Worm (Caenorhabditis elegans): ENCODE measurements around the gene srsx-38.
A peak's percentile ranks its signal among the peaks of the same experiment; 100 is the strongest.

The srsx-38 gene

ce11 chrV:15826110-15826509 lies 18.8 kb upstream of the srsx-38 start, which contains the start of gene srbc-51:
TSS of gene srbc-51 (plus strand) at chrV:15826410.
- TF ChIP-seq lir-3 (tag; optimal IDR thresholded peaks at IDR 0.05; ENCODE audit: poor library complexity): no peak
- TF ChIP-seq irx-1 (tag; optimal IDR thresholded peaks at IDR 0.05): no peak
- TF ChIP-seq blmp-1 (tag; optimal IDR thresholded peaks at IDR 0.05): no peak
- TF ChIP-seq aly-2 (tag; optimal IDR thresholded peaks at IDR 0.05): no peak
- no peak for TF ChIP-seq ets-5 (GFP tag; IDR thresholded peaks at IDR 0.05)
- no peak for TF ChIP-seq snpc-4 (tag; optimal IDR thresholded peaks at IDR 0.05)
- no peak for TF ChIP-seq sox-4 (tag; optimal IDR thresholded peaks at IDR 0.05)
- no peak for TF ChIP-seq aha-1 (tag; optimal IDR thresholded peaks at IDR 0.05)

ce11 chrV:15824866-15825265 lies 17.5 kb upstream of the srsx-38 start, which contains the start of gene srbc-50:
TSS of gene srbc-50 (minus strand) at chrV:15824966.
- TF ChIP-seq fkh-4 (tag; optimal IDR thresholded peaks at IDR 0.05; ENCODE audit: borderline replicate concordance) (no peak), ceh-82 (tag; optimal IDR thresholded peaks at IDR 0.05) (no peak), alr-1 (tag; optimal IDR thresholded peaks at IDR 0.05; ENCODE audit: borderline replicate concordance) (no peak)

ce11 chrV:15821398-15821797 lies 14.1 kb upstream of the srsx-38 start, which contains the start of gene srbc-49:
TSS of gene srbc-49 (plus strand) at chrV:15821698.
- TF ChIP-seq nhr-12 (tag; optimal IDR thresholded peaks at IDR 0.05): no peak
- no peak for TF ChIP-seq efl-1 (optimal IDR thresholded peaks at IDR 0.05)
- TF ChIP-seq efl-1 (GFP tag; optimal IDR thresholded peaks at IDR 0.05 in 1 of 2): peak in 1 of 2 experiments; percentile 42

ce11 chrV:15819983-15820382 lies 12.7 kb upstream of the srsx-38 start, which contains the start of gene srbc-48:
TSS of gene srbc-48 (plus strand) at chrV:15820283.
- no peak for TF ChIP-seq lsy-2 (tag; optimal IDR thresholded peaks at IDR 0.05)
- no peak for TF ChIP-seq nhr-28 (tag; optimal IDR thresholded peaks at IDR 0.05)
- TF ChIP-seq pqm-1 (tag; optimal IDR thresholded peaks at IDR 0.05): no peak
- no peak for TF ChIP-seq ztf-4 (tag; optimal IDR thresholded peaks at IDR 0.05)
- no peak for TF ChIP-seq nhr-11 (tag; optimal IDR thresholded peaks at IDR 0.05)
- no peak for TF ChIP-seq dsc-1 (tag; optimal IDR thresholded peaks at IDR 0.05)
- no peak for TF ChIP-seq lin-35 (GFP tag; optimal IDR thresholded peaks at IDR 0.05)
- no peak for TF ChIP-seq egl-13 (tag; optimal IDR thresholded peaks at IDR 0.05)
- no peak for TF ChIP-seq nhr-85 (tag)
- TF ChIP-seq fkh-8 (tag; optimal IDR thresholded peaks at IDR 0.05): no peak
- TF ChIP-seq unc-62 (GFP tag; optimal IDR thresholded peaks at IDR 0.05): no peak
- TF ChIP-seq mep-1 (tag; optimal IDR thresholded peaks at IDR 0.05): no peak
- TF ChIP-seq lin-14 (GFP tag; optimal IDR thresholded peaks at IDR 0.05): no peak
- no peak for TF ChIP-seq mdl-1 (tag; optimal IDR thresholded peaks at IDR 0.05)
- no peak for TF ChIP-seq nhr-20 (tag; optimal IDR thresholded peaks at IDR 0.05)
- no peak for TF ChIP-seq elt-2 (tag; optimal IDR thresholded peaks at IDR 0.05)

- no peak for TF ChIP-seq alr-1 (tag; optimal IDR thresholded peaks at IDR 0.05; ENCODE audit: borderline replicate concordance)
- TF ChIP-seq isw-1 (GFP tag; IDR thresholded peaks at IDR 0.05): no peak
- TF ChIP-seq ets-5 (GFP tag; IDR thresholded peaks at IDR 0.05): no peak
- no peak for TF ChIP-seq pqm-1 (tag; optimal IDR thresholded peaks at IDR 0.05)
Observed at ce11 chrV:15817746-15818145, 10.4 kb upstream of the srsx-38 start, which contains the start of gene abf-3. TSS of gene abf-3 (minus strand) at chrV:15817846.

- TF ChIP-seq nhr-85 (tag) (peak; percentile 31), lin-35 (GFP tag; optimal IDR thresholded peaks at IDR 0.05) (peak in 1 of 2 experiments; percentile 5), pax-3 (tag; optimal IDR thresholded peaks at IDR 0.05) (no peak), blmp-1 (tag; optimal IDR thresholded peaks at IDR 0.05) (peak; percentile 46), efl-1 (optimal IDR thresholded peaks at IDR 0.05) (no peak), efl-1 (GFP tag; optimal IDR thresholded peaks at IDR 0.05 in 1 of 2) (peak in 1 of 2 experiments; percentile 92), sup-37 (GFP tag; optimal IDR thresholded peaks at IDR 0.05) (no peak), lin-14 (GFP tag; optimal IDR thresholded peaks at IDR 0.05) (no peak)
Observed at ce11 chrV:15815962-15816432, 8.7 kb upstream of the srsx-38 start, which contains the start of the genes fbxa-69 and F54B8.4. TSS of gene fbxa-69 (minus strand) at chrV:15815971. TSS of gene F54B8.4 (plus strand) at chrV:15816382.
